Fruit fly (Drosophila melanogaster) whole organism, embryonic: ENCODE measurements around the gene CG42299.
A peak's percentile ranks its signal among the peaks of the same experiment; 100 is the strongest.

Experiments
- Ada2b ChIP-seq: fragments of 200-800 bp; sonication (Bioruptor generic); IDR thresholded peaks from 2 replicates; pipeline ENCODE4 v1.3.6; 2022; ENCODE audit warnings: missing biosample characterization, missing genetic modification characterization
- Aef1 ChIP-seq: fragments of 200-800 bp; sonication (Bioruptor generic); IDR thresholded peaks from 3 replicates; pipeline ENCODE4 v1.3.6; 2022; ENCODE audit warnings: missing biosample characterization, missing genetic modification characterization
- Atf6 ChIP-seq: fragments of 200-800 bp; sonication (Bioruptor generic); IDR thresholded peaks from 2 replicates; pipeline ENCODE4 v1.3.6; 2022; ENCODE audit warnings: missing biosample characterization, missing genetic modification characterization
- CG10147 ChIP-seq: fragments of 200-800 bp; sonication (Bioruptor generic); optimal IDR thresholded peaks from 2 replicates; lab custom pipeline; 2019; ENCODE audit warnings: missing biosample characterization, mild to moderate bottlenecking, missing genetic modification characterization, moderate library complexity
- CG1024 ChIP-seq: fragments of 200-800 bp; sonication (Bioruptor generic); IDR thresholded peaks from 2 replicates; pipeline ENCODE4 v1.3.6; 2022; ENCODE audit warnings: missing biosample characterization, missing genetic modification characterization
- CG10274 ChIP-seq: fragments of 200-800 bp; sonication (Bioruptor generic); optimal IDR thresholded peaks from 3 replicates; lab custom pipeline; 2017; ENCODE audit warnings: missing biosample characterization, mild to moderate bottlenecking, missing genetic modification characterization
- CG10979 ChIP-seq: fragments of 200-800 bp; sonication (Bioruptor generic); optimal IDR thresholded peaks from 2 replicates; lab custom pipeline; 2018; ENCODE audit warnings: missing biosample characterization, mild to moderate bottlenecking, missing genetic modification characterization, moderate library complexity
- CG11504 ChIP-seq: fragments of 200-800 bp; sonication (Bioruptor generic); optimal IDR thresholded peaks from 3 replicates; lab custom pipeline; 2019; ENCODE audit warnings: missing biosample characterization, mild to moderate bottlenecking, missing genetic modification characterization, moderate library complexity
- CG14050 ChIP-seq: fragments of 200-800 bp; sonication (Bioruptor generic); IDR thresholded peaks from 3 replicates; pipeline ENCODE4 v1.3.6; 2022; ENCODE audit warnings: missing biosample characterization, missing genetic modification characterization
- CG14441 ChIP-seq: fragments of 200-800 bp; sonication (Bioruptor generic); IDR thresholded peaks from 2 replicates; pipeline ENCODE4 v1.3.6; 2022; ENCODE audit warnings: missing biosample characterization, missing genetic modification characterization
- CG15011 ChIP-seq: fragments of 200-800 bp; sonication (Bioruptor generic); optimal IDR thresholded peaks from 3 replicates; lab custom pipeline; 2018; ENCODE audit warnings: missing biosample characterization, mild to moderate bottlenecking, missing genetic modification characterization
- CG1529 ChIP-seq: fragments of 200-800 bp; sonication (Bioruptor generic); optimal IDR thresholded peaks from 3 replicates; lab custom pipeline; 2018; ENCODE audit warnings: missing biosample characterization, missing genetic modification characterization
- CG1602 ChIP-seq: fragments of 200-800 bp; sonication (Bioruptor generic); optimal IDR thresholded peaks from 3 replicates; lab custom pipeline; 2016; ENCODE audit warnings: missing biosample characterization, missing genetic modification characterization
- CG16815 ChIP-seq: fragments of 200-800 bp; sonication (Bioruptor generic); optimal IDR thresholded peaks from 3 replicates; lab custom pipeline; 2017; ENCODE audit warnings: missing biosample characterization, mild to moderate bottlenecking, missing genetic modification characterization
- CG18764 ChIP-seq: fragments of 200-800 bp; sonication (Bioruptor generic); optimal IDR thresholded peaks from 3 replicates; lab custom pipeline; 2016; ENCODE audit warnings: missing biosample characterization, missing genetic modification characterization
- CG31388 ChIP-seq: fragments of 200-800 bp; sonication (Bioruptor generic); optimal IDR thresholded peaks from 2 replicates; lab custom pipeline; 2016; ENCODE audit warnings: missing biosample characterization, missing genetic modification characterization
- CG31441 ChIP-seq: fragments of 200-800 bp; sonication (Bioruptor generic); IDR thresholded peaks from 2 replicates; pipeline ENCODE4 v1.3.6; 2022; ENCODE audit warnings: missing biosample characterization, missing genetic modification characterization
- CG32772 ChIP-seq: fragments of 200-800 bp; sonication (Bioruptor generic); IDR thresholded peaks from 2 replicates; pipeline ENCODE4 v1.3.6; 2022; ENCODE audit warnings: missing biosample characterization, missing genetic modification characterization
- CG3281 ChIP-seq: fragments of 200-800 bp; sonication (Bioruptor generic); optimal IDR thresholded peaks from 3 replicates; lab custom pipeline; 2017; ENCODE audit warnings: missing biosample characterization, mild to moderate bottlenecking, missing genetic modification characterization
- CG33557 ChIP-seq: fragments of 200-800 bp; sonication (Bioruptor generic); optimal IDR thresholded peaks from 2 replicates; lab custom pipeline; 2019; ENCODE audit warnings: missing biosample characterization, mild to moderate bottlenecking, missing genetic modification characterization, moderate library complexity
- CG34422 ChIP-seq: fragments of 200-800 bp; sonication (Bioruptor generic); IDR thresholded peaks from 3 replicates; pipeline ENCODE4 v1.3.6; 2022; ENCODE audit warnings: missing biosample characterization, missing genetic modification characterization
- CG7839 ChIP-seq: fragments of 200-800 bp; sonication (Bioruptor generic); optimal IDR thresholded peaks from 3 replicates; lab custom pipeline; 2018; ENCODE audit warnings: missing biosample characterization, mild to moderate bottlenecking, missing genetic modification characterization, moderate library complexity
- CG8290 ChIP-seq, 3 experiments: fragments of 200-800 bp; sonication (Bioruptor generic); optimal IDR thresholded peaks; 2 replicates each; lab custom pipeline; 2016 to 2019; ENCODE audit warnings: missing biosample characterization in 3 of 3, missing genetic modification characterization in 3 of 3, mild to moderate bottlenecking in 2 of 3, moderate library complexity in 1 of 3
- Chrac-16 ChIP-seq: fragments of 200-800 bp; sonication (Bioruptor generic); optimal IDR thresholded peaks from 3 replicates; lab custom pipeline; 2016; ENCODE audit warnings: missing biosample characterization, missing genetic modification characterization
- Dfd ChIP-seq, 2 experiments: fragments of >200 bp; optimal IDR thresholded peaks; 2 replicates each; lab custom pipeline; 2017; ENCODE audit warnings: missing biosample characterization in 2 of 2, missing genetic modification characterization in 2 of 2
- Ets65A ChIP-seq: fragments of 200-800 bp; sonication (Bioruptor generic); peaks from one replicate; lab custom pipeline; 2016; ENCODE audit warnings: missing biosample characterization, missing genetic modification characterization
- Hr3 ChIP-seq: fragments of 200-800 bp; sonication (Bioruptor generic); optimal IDR thresholded peaks from 3 replicates; lab custom pipeline; 2016; ENCODE audit warnings: missing biosample characterization, missing genetic modification characterization
- Max ChIP-seq: fragments of 200-800 bp; sonication (Bioruptor generic); optimal IDR thresholded peaks from 2 replicates; lab custom pipeline; 2016; ENCODE audit warnings: missing biosample characterization, mild to moderate bottlenecking, missing genetic modification characterization
- Med ChIP-seq: fragments of 200-800 bp; sonication (Bioruptor generic); peaks from one replicate; lab custom pipeline; 2016; ENCODE audit warnings: missing biosample characterization, missing genetic modification characterization, mild to moderate bottlenecking, inconsistent platforms, moderate library complexity
- Mes4 ChIP-seq: fragments of 200-800 bp; sonication (Bioruptor generic); optimal IDR thresholded peaks from 2 replicates; lab custom pipeline; 2016; ENCODE audit warnings: missing biosample characterization, missing genetic modification characterization
- Mrtf ChIP-seq: fragments of 200-800 bp; sonication (Bioruptor generic); IDR thresholded peaks from 3 replicates; pipeline ENCODE4 v1.3.6; 2022; ENCODE audit warnings: missing biosample characterization, missing genetic modification characterization
- NC2α ChIP-seq: fragments of 200-800 bp; sonication (Bioruptor generic); optimal IDR thresholded peaks from 2 replicates; lab custom pipeline; 2016; ENCODE audit warnings: missing biosample characterization, missing genetic modification characterization
- PHDP ChIP-seq: fragments of 200-800 bp; sonication (Bioruptor generic); optimal IDR thresholded peaks from 3 replicates; lab custom pipeline; 2018; ENCODE audit warnings: missing biosample characterization, mild to moderate bottlenecking, missing genetic modification characterization, moderate library complexity
- Six4 ChIP-seq: fragments of 200-800 bp; sonication (Bioruptor generic); optimal IDR thresholded peaks from 2 replicates; lab custom pipeline; 2016; ENCODE audit warnings: missing biosample characterization, missing genetic modification characterization
- ac ChIP-seq: fragments of 200-800 bp; sonication (Bioruptor generic); optimal IDR thresholded peaks from 3 replicates; lab custom pipeline; 2017; ENCODE audit warnings: missing biosample characterization, mild to moderate bottlenecking, missing genetic modification characterization
- ap ChIP-seq: fragments of 200-800 bp; sonication (Bioruptor generic); IDR thresholded peaks from 2 replicates; pipeline ENCODE4 v1.3.6; 2022; ENCODE audit warnings: missing biosample characterization, missing genetic modification characterization
- az2 ChIP-seq: fragments of 200-800 bp; sonication (Bioruptor generic); optimal IDR thresholded peaks from 3 replicates; lab custom pipeline; 2016; ENCODE audit warnings: missing biosample characterization, missing genetic modification characterization
- bcd ChIP-seq: fragments of 200-800 bp; sonication (Bioruptor generic); optimal IDR thresholded peaks from 2 replicates; lab custom pipeline; 2017; ENCODE audit warnings: missing biosample characterization, mild to moderate bottlenecking, missing genetic modification characterization
- crc ChIP-seq: fragments of 200-800 bp; sonication (Bioruptor generic); optimal IDR thresholded peaks from 2 replicates; lab custom pipeline; 2016; ENCODE audit warnings: missing biosample characterization, missing genetic modification characterization
- eve ChIP-seq, 2 experiments: fragments of >200 bp; optimal IDR thresholded peaks; 2 replicates each; lab custom pipeline; 2017; ENCODE audit warnings: missing biosample characterization in 2 of 2, missing genetic modification characterization in 2 of 2
- lbe ChIP-seq: fragments of 200-800 bp; sonication (Bioruptor generic); optimal IDR thresholded peaks from 2 replicates; lab custom pipeline; 2016; ENCODE audit warnings: missing biosample characterization, mild to moderate bottlenecking, missing genetic modification characterization
- lilli ChIP-seq: fragments of 200-800 bp; sonication (Bioruptor generic); optimal IDR thresholded peaks from 3 replicates; lab custom pipeline; 2016; ENCODE audit warnings: missing biosample characterization, missing genetic modification characterization
- lmd ChIP-seq: fragments of 200-800 bp; sonication (Bioruptor generic); IDR thresholded peaks from 2 replicates; pipeline ENCODE4 v1.3.6; 2022; ENCODE audit warnings: missing biosample characterization, missing genetic modification characterization
- lola ChIP-seq, 3 experiments: fragments of >200 bp in 2 of 3; fragments of 200-800 bp in 1 of 3; sonication (Bioruptor generic) in 1 of 3; optimal IDR thresholded peaks; 2 replicates each; lab custom pipeline; 2017 to 2019; ENCODE audit warnings: missing biosample characterization in 3 of 3, missing genetic modification characterization in 3 of 3, mild to moderate bottlenecking in 1 of 3, moderate library complexity in 1 of 3
- org-1 ChIP-seq: fragments of 200-800 bp; sonication (Bioruptor generic); optimal IDR thresholded peaks from 2 replicates; lab custom pipeline; 2017; ENCODE audit warnings: missing biosample characterization, missing genetic modification characterization
- pum ChIP-seq: fragments of 200-800 bp; sonication (Bioruptor generic); optimal IDR thresholded peaks from 2 replicates; lab custom pipeline; 2016; ENCODE audit warnings: missing biosample characterization, missing genetic modification characterization
- sens ChIP-seq: fragments of 200-800 bp; sonication (Bioruptor generic); peaks from one replicate; lab custom pipeline; 2016; ENCODE audit warnings: missing biosample characterization, missing genetic modification characterization
- slbo ChIP-seq: fragments of 200-800 bp; sonication (Bioruptor generic); IDR thresholded peaks from 2 replicates; pipeline ENCODE4 v1.3.6; 2022; ENCODE audit warnings: missing biosample characterization, missing genetic modification characterization
- sob ChIP-seq: fragments of 200-800 bp; sonication (Bioruptor generic); IDR thresholded peaks from 2 replicates; pipeline ENCODE4 v1.3.6; 2022; ENCODE audit warnings: missing biosample characterization, missing genetic modification characterization
- tap ChIP-seq: fragments of 200-800 bp; optimal IDR thresholded peaks from 3 replicates; lab custom pipeline; 2019; ENCODE audit warnings: missing biosample characterization, mild to moderate bottlenecking, missing genetic modification characterization, moderate library complexity
- tin ChIP-seq: fragments of 200-800 bp; sonication (Bioruptor generic); optimal IDR thresholded peaks from 3 replicates; lab custom pipeline; 2016; ENCODE audit warnings: missing biosample characterization, missing genetic modification characterization

CG42299 gene

DNA sequence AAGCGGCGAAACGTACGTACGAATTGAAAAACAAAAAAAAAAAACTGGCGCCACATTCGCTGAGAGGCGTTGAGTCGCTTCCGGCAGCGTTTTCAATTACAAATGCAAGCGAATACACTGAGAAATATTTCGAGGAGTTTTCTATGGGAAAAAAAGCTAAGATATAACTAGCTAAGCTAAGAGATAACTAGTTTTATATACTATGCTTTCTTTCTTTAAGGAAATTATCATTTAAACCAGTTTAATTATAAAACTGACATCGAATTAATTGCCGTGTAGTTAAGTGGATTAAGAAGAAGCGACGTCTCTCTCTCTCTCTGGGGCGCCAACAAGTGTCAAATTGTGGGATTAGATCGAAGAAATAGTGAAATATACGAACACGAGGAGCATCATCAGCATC lies 39.9 kb upstream of the CG42299 start (continued):
- TF ChIP-seq Mes4 (GFP tag; lab: Kevin White, UChicago) (peak; percentile 28), slbo (GFP tag; lab: Robert Waterston, UW) (peak; percentile 44; the same call in 1 of the 2 replicates), NC2α (GFP tag; lab: Kevin White, UChicago) (no peak), lola (GFP tag; optimal IDR thresholded peaks at IDR 0.05; lab: Kevin White, UChicago) (peak in 1 of 3 experiments; percentile 47), Hr3 (GFP tag; lab: Kevin White, UChicago) (peak; percentile 53), CG1602 (peak; percentile 36), lmd (peak; percentile 51), CG14050 (GFP tag; lab: Robert Waterston, UW) (peak; percentile 30; the same call in 1 of the 3 replicates), Chrac-16 (GFP tag; lab: Kevin White, UChicago) (peak; percentile 30), Ets65A (peak; percentile 57), Atf6 (GFP tag; lab: Robert Waterston, UW) (no peak), org-1 (GFP tag; lab: Kevin White, UChicago) (peak; percentile 26), sob (GFP tag; lab: Robert Waterston, UW) (peak; percentile 51; the same call in 1 of the 2 replicates), CG31388 (no peak), CG8290 (GFP tag; optimal IDR thresholded peaks at IDR 0.05; lab: Kevin White, UChicago) (peak; percentile 13), CG8290 (tag; optimal IDR thresholded peaks at IDR 0.05; lab: Kevin White, UChicago) (peak in 1 of 2 experiments; percentile 0), Med (GFP tag; lab: Kevin White, UChicago) (peak; percentile 68), CG10147 (GFP tag; lab: Kevin White, UChicago) (peak; percentile 14), Aef1 (GFP tag; lab: Robert Waterston, UW) (peak; percentile 31; the same call in 1 of the 3 replicates), CG1024 (GFP tag; lab: Robert Waterston, UW) (no peak), Dfd (GFP tag; optimal IDR thresholded peaks at IDR 0.05; lab: Kevin White, UChicago) (no peak), pum (GFP tag; lab: Kevin White, UChicago) (peak; percentile 28), CG15011 (no peak), tap (tag; lab: Kevin White, UChicago) (peak; percentile 63), CG1529 (peak; percentile 43), CG34422 (GFP tag; lab: Robert Waterston, UW) (0 out of 3 replicates have a peak, but pooled peaks have one; percentile 39), ap (GFP tag; lab: Robert Waterston, UW) (peak; percentile 13; the same call in 1 of the 2 replicates), CG18764 (GFP tag; lab: Kevin White, UChicago) (peak; percentile 26), az2 (peak; percentile 70), Ada2b (GFP tag; lab: Robert Waterston, UW) (no peak), lbe (GFP tag; lab: Kevin White, UChicago) (no peak), CG16815 (GFP tag; lab: Kevin White, UChicago) (peak; percentile 39), Six4 (GFP tag; lab: Kevin White, UChicago) (peak; percentile 47), PHDP (peak; percentile 61), crc (GFP tag; lab: Kevin White, UChicago) (peak; percentile 3), tin (GFP tag; lab: Kevin White, UChicago) (peak; percentile 56), CG3281 (GFP tag; lab: Kevin White, UChicago) (peak; percentile 25), CG7839 (tag; lab: Kevin White, UChicago) (peak; percentile 76), ac (GFP tag; lab: Kevin White, UChicago) (no peak), sens (peak; percentile 92), CG10274 (no peak), CG10979 (tag; lab: Kevin White, UChicago) (peak; percentile 73), Mrtf (GFP tag; lab: Robert Waterston, UW) (0 out of 3 replicates have a peak, but pooled peaks have one; percentile 14), lilli (GFP tag; lab: Kevin White, UChicago) (peak; percentile 30), CG14441 (no peak; the same call in 1 of the 2 replicates), CG11504 (tag; lab: Kevin White, UChicago) (peak; percentile 81), CG31441 (GFP tag; lab: Robert Waterston, UW) (peak; percentile 69), bcd (GFP tag; lab: Kevin White, UChicago) (peak; percentile 61), eve (GFP tag; optimal IDR thresholded peaks at IDR 0.05; lab: Kevin White, UChicago) (peak in 1 of 2 experiments; percentile 10), CG33557 (GFP tag; lab: Kevin White, UChicago) (peak; percentile 15), Max (GFP tag; lab: Kevin White, UChicago) (peak; percentile 19), CG32772 (GFP tag; lab: Robert Waterston, UW) (0 out of 2 replicates have a peak, but pooled peaks have one; percentile 50)
